Worm (Caenorhabditis elegans): Measurements from ENCODE around the gene srh-78.

- TF ChIP-seq ama-1 (optimal IDR thresholded peaks at IDR 0.05) (no peak), sox-2 (GFP tag; IDR thresholded peaks at IDR 0.05) (no peak), ets-4 (tag; optimal IDR thresholded peaks at IDR 0.05) (no peak), ztf-16 (tag; optimal IDR thresholded peaks at IDR 0.05) (no peak), pha-4 (tag; optimal IDR thresholded peaks at IDR 0.05) (no peak), unc-3 (GFP tag; conservative IDR thresholded peaks at IDR 0.05) (no peak), unc-3 (tag; optimal IDR thresholded peaks at IDR 0.05) (no peak), rnt-1 (tag; optimal IDR thresholded peaks at IDR 0.05) (no peak), C08G9.2 (tag; optimal IDR thresholded peaks at IDR 0.05) (no peak), pqm-1 (tag; optimal IDR thresholded peaks at IDR 0.05) (no peak), odd-2 (tag; optimal IDR thresholded peaks at IDR 0.05) (no peak), fkh-10 (GFP tag; optimal IDR thresholded peaks at IDR 0.05) (no peak), C38D4.7 (GFP tag; optimal IDR thresholded peaks at IDR 0.05) (no peak), ceh-6 (GFP tag; optimal IDR thresholded peaks at IDR 0.05) (no peak), lim-6 (tag; optimal IDR thresholded peaks at IDR 0.05) (no peak)
Measured at ce11 chrV:254591-254990, 37.6 kb downstream of the srh-78 start, which contains the start of gene str-121.
